Fruit fly (Drosophila melanogaster) whole organism, prepupa: ENCODE results near the gene CG1622.

Source experiments
- Blimp-1 ChIP-seq: fragments of 200-800 bp; sonication (Bioruptor generic); optimal IDR thresholded peaks from 3 replicates; lab custom pipeline; 2017; ENCODE audit warnings: missing biosample characterization, missing genetic modification characterization, mild to moderate bottlenecking, moderate library complexity, missing genetic modification reagents
- CG10631 ChIP-seq: fragments of 200-800 bp; sonication (Bioruptor generic); optimal IDR thresholded peaks from 2 replicates; lab custom pipeline; 2016; ENCODE audit warnings: missing biosample characterization, missing genetic modification characterization
- CG11294 ChIP-seq: fragments of 200-800 bp; sonication (Bioruptor generic); IDR thresholded peaks from 2 replicates; pipeline ENCODE4 v1.3.6; 2022; ENCODE audit warnings: missing biosample characterization, missing genetic modification characterization
- CG11762 ChIP-seq: fragments of 200-800 bp; sonication (Bioruptor generic); optimal IDR thresholded peaks from 3 replicates; lab custom pipeline; 2016; ENCODE audit warnings: missing biosample characterization, missing genetic modification characterization; ENCODE audit not compliant: insufficient read depth
- CG11902 ChIP-seq: fragments of 200-800 bp; sonication (Bioruptor generic); optimal IDR thresholded peaks from 3 replicates; lab custom pipeline; 2016; ENCODE audit warnings: missing biosample characterization, missing genetic modification characterization
- CG15336 ChIP-seq: fragments of 200-800 bp; sonication (Bioruptor generic); IDR thresholded peaks from 2 replicates; pipeline ENCODE4 v1.3.6; 2022; ENCODE audit warnings: missing biosample characterization, missing genetic modification characterization
- CG1621 ChIP-seq: fragments of 200-800 bp; sonication (Bioruptor generic); optimal IDR thresholded peaks from 3 replicates; lab custom pipeline; 2018; ENCODE audit warnings: missing biosample characterization, mild to moderate bottlenecking, missing genetic modification characterization
- CG16779 ChIP-seq: fragments of 200-800 bp; sonication (Bioruptor generic); optimal IDR thresholded peaks from 3 replicates; lab custom pipeline; 2017; ENCODE audit warnings: missing biosample characterization, mild to moderate bottlenecking, missing genetic modification characterization
- CG3032 ChIP-seq: fragments of 200-800 bp; optimal IDR thresholded peaks from 2 replicates; lab custom pipeline; 2019; ENCODE audit warnings: missing biosample characterization, mild to moderate bottlenecking, missing genetic modification characterization, moderate library complexity
- CG31627 ChIP-seq: fragments of 200-800 bp; sonication (Bioruptor generic); optimal IDR thresholded peaks from 3 replicates; lab custom pipeline; 2016; ENCODE audit warnings: missing biosample characterization, missing genetic modification characterization
- CG34406 ChIP-seq: fragments of 200-800 bp; sonication (Bioruptor generic); optimal IDR thresholded peaks from 3 replicates; lab custom pipeline; 2016; ENCODE audit warnings: missing biosample characterization, missing genetic modification characterization
- CG3919 ChIP-seq: fragments of 200-800 bp; sonication (Bioruptor generic); optimal IDR thresholded peaks from 3 replicates; lab custom pipeline; 2016; ENCODE audit warnings: missing biosample characterization, missing genetic modification characterization
- CG4318 ChIP-seq: fragments of 200-800 bp; sonication (Bioruptor generic); optimal IDR thresholded peaks from 3 replicates; lab custom pipeline; 2017; ENCODE audit warnings: missing biosample characterization, mild to moderate bottlenecking, missing genetic modification characterization
- CG6163 ChIP-seq: fragments of 200-800 bp; sonication (Bioruptor generic); IDR thresholded peaks from 3 replicates; pipeline ENCODE4 v1.3.6; 2022; ENCODE audit warnings: missing biosample characterization, missing genetic modification characterization
- CG6808 ChIP-seq: fragments of 200-800 bp; sonication (Bioruptor generic); optimal IDR thresholded peaks from 3 replicates; lab custom pipeline; 2017; ENCODE audit warnings: missing biosample characterization, missing genetic modification characterization, mild to moderate bottlenecking, moderate library complexity, missing genetic modification reagents
- CG7368 ChIP-seq: fragments of 200-800 bp; sonication (Bioruptor generic); optimal IDR thresholded peaks from 3 replicates; lab custom pipeline; 2016; ENCODE audit warnings: missing biosample characterization, missing genetic modification characterization
- CG8119 ChIP-seq: fragments of 200-800 bp; sonication (Bioruptor generic); IDR thresholded peaks from 3 replicates; pipeline ENCODE4 v1.3.6; 2022; ENCODE audit warnings: missing biosample characterization, missing genetic modification characterization
- CG8319 ChIP-seq: fragments of 200-800 bp; sonication (Bioruptor generic); optimal IDR thresholded peaks from 3 replicates; lab custom pipeline; 2016; ENCODE audit warnings: missing biosample characterization, missing genetic modification characterization
- CG9139 ChIP-seq: fragments of 200-800 bp; sonication (Bioruptor generic); optimal IDR thresholded peaks from 3 replicates; lab custom pipeline; 2017; ENCODE audit warnings: missing biosample characterization, mild to moderate bottlenecking, missing genetic modification characterization
- Eip75B ChIP-seq: fragments of 200-800 bp; sonication (Bioruptor generic); optimal IDR thresholded peaks from 3 replicates; lab custom pipeline; 2016; ENCODE audit warnings: missing biosample characterization, missing genetic modification characterization
- Eip78C ChIP-seq: fragments of 200-800 bp; sonication (Bioruptor generic); peaks from one replicate; lab custom pipeline; 2016; ENCODE audit warnings: missing biosample characterization, missing genetic modification characterization
- Eip93F ChIP-seq: fragments of 200-800 bp; sonication (Bioruptor generic); optimal IDR thresholded peaks from 2 replicates; lab custom pipeline; 2016; ENCODE audit warnings: missing biosample characterization, mild to moderate bottlenecking, missing genetic modification characterization
- Ets21C ChIP-seq: fragments of 200-800 bp; sonication (Bioruptor generic); optimal IDR thresholded peaks from 3 replicates; lab custom pipeline; 2016; ENCODE audit warnings: missing biosample characterization, missing genetic modification characterization
- Ets96B ChIP-seq: fragments of 200-800 bp; optimal IDR thresholded peaks from 2 replicates; lab custom pipeline; 2019; ENCODE audit warnings: missing biosample characterization, mild to moderate bottlenecking, missing genetic modification characterization, moderate library complexity
- Hr38 ChIP-seq: sonication (Bioruptor generic); optimal IDR thresholded peaks from 2 replicates; lab custom pipeline; 2016; ENCODE audit warnings: missing biosample characterization, missing genetic modification characterization
- Hr4 ChIP-seq: fragments of 200-800 bp; sonication (Bioruptor generic); optimal IDR thresholded peaks from 3 replicates; lab custom pipeline; 2016; ENCODE audit warnings: missing biosample characterization, missing genetic modification characterization
- Met ChIP-seq: fragments of 200-800 bp; sonication (Bioruptor generic); optimal IDR thresholded peaks from 3 replicates; lab custom pipeline; 2016; ENCODE audit warnings: missing biosample characterization, missing genetic modification characterization
- Sox102F ChIP-seq: fragments of 200-800 bp; sonication (Bioruptor generic); optimal IDR thresholded peaks from 2 replicates; lab custom pipeline; 2016; ENCODE audit warnings: missing biosample characterization, mild to moderate bottlenecking, missing genetic modification characterization
- Sox15 ChIP-seq: fragments of 200-800 bp; sonication (Bioruptor generic); optimal IDR thresholded peaks from 3 replicates; lab custom pipeline; 2016; ENCODE audit warnings: missing biosample characterization, missing genetic modification characterization
- achi ChIP-seq: fragments of 200-800 bp; sonication (Bioruptor generic); optimal IDR thresholded peaks from 3 replicates; lab custom pipeline; 2016; ENCODE audit warnings: missing biosample characterization, missing genetic modification characterization
- acj6 ChIP-seq: fragments of 200-800 bp; sonication (Bioruptor generic); optimal IDR thresholded peaks from 3 replicates; lab custom pipeline; 2016; ENCODE audit warnings: missing biosample characterization, missing genetic modification characterization
- cyc ChIP-seq: fragments of 200-800 bp; sonication (Bioruptor generic); optimal IDR thresholded peaks from 3 replicates; lab custom pipeline; 2016; ENCODE audit warnings: missing biosample characterization, missing genetic modification characterization
- dac ChIP-seq: fragments of 200-800 bp; sonication (Bioruptor generic); optimal IDR thresholded peaks from 2 replicates; lab custom pipeline; 2017; ENCODE audit warnings: missing biosample characterization, mild to moderate bottlenecking, missing genetic modification characterization
- eg ChIP-seq: fragments of 200-800 bp; sonication (Bioruptor generic); IDR thresholded peaks from 3 replicates; pipeline ENCODE4 v1.3.6; 2022; ENCODE audit warnings: missing biosample characterization, missing genetic modification characterization
- esn ChIP-seq: fragments of 200-800 bp; sonication (Bioruptor generic); optimal IDR thresholded peaks from 2 replicates; lab custom pipeline; 2016; ENCODE audit warnings: missing biosample characterization, mild to moderate bottlenecking, missing genetic modification characterization, moderate library complexity
- fd59A ChIP-seq: fragments of 200-800 bp; sonication (Bioruptor generic); optimal IDR thresholded peaks from 2 replicates; lab custom pipeline; 2017; ENCODE audit warnings: missing biosample characterization, mild to moderate bottlenecking, missing genetic modification characterization, missing genetic modification reagents
- fd85E ChIP-seq: fragments of 200-800 bp; sonication (Bioruptor generic); optimal IDR thresholded peaks from 3 replicates; lab custom pipeline; 2016; ENCODE audit warnings: missing biosample characterization, missing genetic modification characterization
- fkh ChIP-seq: fragments of 200-800 bp; sonication (Bioruptor generic); optimal IDR thresholded peaks from 3 replicates; lab custom pipeline; 2017; ENCODE audit warnings: missing biosample characterization, mild to moderate bottlenecking, missing genetic modification characterization, moderate library complexity
- lz ChIP-seq: fragments of 200-800 bp; sonication (Bioruptor generic); optimal IDR thresholded peaks from 3 replicates; lab custom pipeline; 2016; ENCODE audit warnings: missing biosample characterization, missing genetic modification characterization
- net ChIP-seq: fragments of 200-800 bp; sonication (Bioruptor generic); optimal IDR thresholded peaks from 3 replicates; lab custom pipeline; 2016; ENCODE audit warnings: missing biosample characterization, missing genetic modification characterization
- pdm3 ChIP-seq: fragments of 200-800 bp; sonication (Bioruptor generic); optimal IDR thresholded peaks from 3 replicates; lab custom pipeline; 2016; ENCODE audit warnings: missing biosample characterization, missing genetic modification characterization
- salr ChIP-seq, 2 experiments: fragments of 200-800 bp; sonication (Bioruptor generic); optimal IDR thresholded peaks; 3 replicates each; lab custom pipeline; 2016 to 2018; ENCODE audit warnings: missing biosample characterization in 2 of 2, missing genetic modification characterization in 2 of 2, mild to moderate bottlenecking in 1 of 2
- spab ChIP-seq: fragments of 200-800 bp; sonication (Bioruptor generic); optimal IDR thresholded peaks from 2 replicates; lab custom pipeline; 2017; ENCODE audit warnings: missing biosample characterization, mild to moderate bottlenecking, missing genetic modification characterization, missing genetic modification reagents
- ss ChIP-seq, 2 experiments: fragments of 200-800 bp; sonication (Bioruptor generic); optimal IDR thresholded peaks; 2 replicates in 1 of 2; 3 replicates in 1 of 2; lab custom pipeline; 2017 to 2018; ENCODE audit warnings: mild to moderate bottlenecking in 2 of 2, missing biosample characterization in 2 of 2, missing genetic modification characterization in 2 of 2, moderate library complexity in 1 of 2
- svp ChIP-seq: fragments of 200-800 bp; sonication (Bioruptor generic); peaks from one replicate; lab custom pipeline; 2016; ENCODE audit warnings: missing biosample characterization, missing genetic modification characterization
- topi ChIP-seq: fragments of 200-800 bp; sonication (Bioruptor generic); optimal IDR thresholded peaks from 3 replicates; lab custom pipeline; 2016; ENCODE audit warnings: missing biosample characterization, missing genetic modification characterization
- vri ChIP-seq: fragments of 200-800 bp; sonication (Bioruptor generic); optimal IDR thresholded peaks from 3 replicates; lab custom pipeline; 2016; ENCODE audit warnings: missing biosample characterization, mild to moderate bottlenecking, missing genetic modification characterization

CG1622 gene

dm6 chrX:13325310-13325709 lies 28.4 kb downstream of the CG1622 start (continued):
- TF ChIP-seq CG8119 (GFP tag; lab: Robert Waterston, UW) (peak; percentile 35; the same call in 1 of the 3 replicates), CG11902 (GFP tag; lab: Kevin White, UChicago) (no peak), CG7368 (no peak), acj6 (GFP tag; lab: Kevin White, UChicago) (no peak), pdm3 (GFP tag; lab: Kevin White, UChicago) (peak; percentile 25), lz (peak; percentile 47), fkh (no peak), fd85E (no peak), CG3919 (GFP tag; lab: Kevin White, UChicago) (no peak), net (GFP tag; lab: Kevin White, UChicago) (no peak), vri (GFP tag; lab: Kevin White, UChicago) (peak; percentile 16), CG6808 (GFP tag; lab: Kevin White, UChicago) (no peak), CG11294 (GFP tag; lab: Robert Waterston, UW) (no peak), Hr4 (GFP tag; lab: Kevin White, UChicago) (no peak), eg (GFP tag; lab: Robert Waterston, UW) (peak; percentile 41; the same call in 1 of the 3 replicates), spab (no peak), CG34406 (GFP tag; lab: Kevin White, UChicago) (no peak), Met (peak; percentile 49), Hr38 (GFP tag; lab: Kevin White, UChicago) (no peak), achi (GFP tag; lab: Kevin White, UChicago) (no peak), ss (GFP tag; optimal IDR thresholded peaks at IDR 0.05; lab: Kevin White, UChicago) (no peak), Ets21C (GFP tag; lab: Kevin White, UChicago) (no peak)

- TF ChIP-seq CG16779 (tag; lab: Kevin White, UChicago) (peak; percentile 44), CG7368 (peak; percentile 9), Eip75B (GFP tag; lab: Kevin White, UChicago) (peak; percentile 4), lz (peak; percentile 4), CG8319 (no peak), CG10631 (no peak), Ets96B (no peak), CG15336 (GFP tag; lab: Robert Waterston, UW) (peak; percentile 52; the same call in 1 of the 2 replicates), Sox15 (GFP tag; lab: Kevin White, UChicago) (no peak), esn (GFP tag; lab: Kevin White, UChicago) (peak; percentile 28), eg (GFP tag; lab: Robert Waterston, UW) (0 out of 3 replicates have a peak, but pooled peaks have one; percentile 24), Eip78C (GFP tag; lab: Kevin White, UChicago) (peak; percentile 22), acj6 (GFP tag; lab: Kevin White, UChicago) (no peak), Hr38 (GFP tag; lab: Kevin White, UChicago) (no peak), Blimp-1 (GFP tag; lab: Kevin White, UChicago) (no peak), Ets21C (GFP tag; lab: Kevin White, UChicago) (no peak), ss (GFP tag; optimal IDR thresholded peaks at IDR 0.05; lab: Kevin White, UChicago) (peak; percentile 0 to 49), CG4318 (GFP tag; lab: Kevin White, UChicago) (no peak), CG3919 (GFP tag; lab: Kevin White, UChicago) (peak; percentile 39), CG1621 (tag; lab: Kevin White, UChicago) (no peak), Hr4 (GFP tag; lab: Kevin White, UChicago) (no peak), dac (GFP tag; lab: Kevin White, UChicago) (no peak), salr (GFP tag; optimal IDR thresholded peaks at IDR 0.05; lab: Kevin White, UChicago) (no peak), topi (GFP tag; lab: Kevin White, UChicago) (peak; percentile 33), Eip93F (no peak), Sox102F (GFP tag; lab: Kevin White, UChicago) (peak; percentile 20), CG9139 (GFP tag; lab: Kevin White, UChicago) (peak; percentile 46), net (GFP tag; lab: Kevin White, UChicago) (peak; percentile 60), fd59A (GFP tag; lab: Kevin White, UChicago) (no peak), CG34406 (GFP tag; lab: Kevin White, UChicago) (no peak), CG6808 (GFP tag; lab: Kevin White, UChicago) (peak; percentile 18), spab (no peak), CG11762 (GFP tag; lab: Kevin White, UChicago) (no peak), CG8119 (GFP tag; lab: Robert Waterston, UW) (no peak), CG3032 (no peak), cyc (peak; percentile 26), CG6163 (GFP tag; lab: Robert Waterston, UW) (peak; percentile 44; the same call in 2 of the 3 replicates), pdm3 (GFP tag; lab: Kevin White, UChicago) (no peak), CG11902 (GFP tag; lab: Kevin White, UChicago) (no peak), CG31627 (GFP tag; lab: Kevin White, UChicago) (peak; percentile 23), svp (GFP tag; lab: Kevin White, UChicago) (peak; percentile 22)
Measured at dm6 chrX:13329572-13330046, 32.7 kb downstream of the CG1622 start, which contains the start of gene Prx2. Prx2 (plus strand) TSS chrX:13329824.
